Worm (Caenorhabditis elegans): ENCODE measurements around the gene spp-20.

- no peak for TF ChIP-seq elt-1 (tag; optimal IDR thresholded peaks at IDR 0.05)
- TF ChIP-seq nhr-25 (tag; optimal IDR thresholded peaks at IDR 0.05), result no peak
These were observed 39.9 kb downstream of the spp-20 start, which contains the start of gene F46E10.3 for ce11 chrV:6518225-6518396.

Data from whole organism, L3 larva.